Fruit fly (Drosophila melanogaster) whole organism, prepupa: ENCODE measurements around the gene grim.

Experiments used
- CG11294 ChIP-seq: fragments of 200-800 bp; sonication (Bioruptor generic); IDR thresholded peaks from 2 replicates; pipeline ENCODE4 v1.3.6; 2022; ENCODE audit warnings: missing biosample characterization, missing genetic modification characterization
- CG8632 ChIP-seq: fragments of 200-800 bp; sonication (Bioruptor generic); optimal IDR thresholded peaks from 3 replicates; lab custom pipeline; 2016; ENCODE audit warnings: missing biosample characterization, missing genetic modification characterization
- Met ChIP-seq: fragments of 200-800 bp; sonication (Bioruptor generic); optimal IDR thresholded peaks from 3 replicates; lab custom pipeline; 2016; ENCODE audit warnings: missing biosample characterization, missing genetic modification characterization
- achi ChIP-seq: fragments of 200-800 bp; sonication (Bioruptor generic); optimal IDR thresholded peaks from 3 replicates; lab custom pipeline; 2016; ENCODE audit warnings: missing biosample characterization, missing genetic modification characterization
- cyc ChIP-seq: fragments of 200-800 bp; sonication (Bioruptor generic); optimal IDR thresholded peaks from 3 replicates; lab custom pipeline; 2016; ENCODE audit warnings: missing biosample characterization, missing genetic modification characterization
- dsx ChIP-seq: fragments of 200-800 bp; optimal IDR thresholded peaks from 3 replicates; lab custom pipeline; 2019; ENCODE audit warnings: missing biosample characterization, mild to moderate bottlenecking, missing genetic modification characterization, moderate library complexity; ENCODE audit not compliant: poor library complexity, severe bottlenecking
- eg ChIP-seq: fragments of 200-800 bp; sonication (Bioruptor generic); IDR thresholded peaks from 3 replicates; pipeline ENCODE4 v1.3.6; 2022; ENCODE audit warnings: missing biosample characterization, missing genetic modification characterization

dm6 chr3L:18350504-18350903, 46.3 kb upstream of the grim start:
- TF ChIP-seq cyc (GFP tag; lab: Kevin White, UChicago) = no peak
- no peak for TF ChIP-seq Met
- no peak for TF ChIP-seq CG8632
- no peak for TF ChIP-seq eg (GFP tag; lab: Robert Waterston, UW)
- TF ChIP-seq CG11294 (GFP tag; lab: Robert Waterston, UW) = no peak
- TF ChIP-seq dsx (GFP tag; lab: Kevin White, UChicago) = no peak
- no peak for TF ChIP-seq achi (GFP tag; lab: Kevin White, UChicago)
